Worm (Caenorhabditis elegans): ENCODE measurements around the gene C35B1.9.

DNA sequence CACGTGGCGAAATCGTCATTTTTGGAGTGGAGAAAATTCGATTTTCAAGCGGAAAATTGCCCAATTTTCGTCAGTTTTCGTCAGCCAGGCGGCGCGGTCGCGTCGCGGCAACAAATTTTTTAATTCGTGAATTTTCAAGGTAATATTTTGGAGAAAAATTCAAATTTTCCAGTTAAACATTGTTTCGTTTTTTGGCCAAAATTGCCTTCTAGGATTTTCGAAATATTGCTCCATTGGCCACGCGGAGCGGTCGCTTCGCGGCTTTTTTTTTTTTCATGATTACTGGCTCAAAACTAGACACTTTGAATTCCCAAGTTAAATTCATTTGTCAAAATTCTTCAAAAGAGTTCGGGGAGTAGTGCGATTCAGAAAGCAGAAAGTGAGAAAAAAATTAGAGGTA lies 33.1 kb downstream of the C35B1.9 start:
- TF ChIP-seq ama-1 (optimal IDR thresholded peaks at IDR 0.05), result no peak
- no peak for TF ChIP-seq tra-4 (tag; optimal IDR thresholded peaks at IDR 0.05)
- no peak for TF ChIP-seq hmg-4 (GFP tag; optimal IDR thresholded peaks at IDR 0.05)
- no peak for TF ChIP-seq flt-1 (GFP tag; IDR thresholded peaks at IDR 0.05)
- TF ChIP-seq tbx-11 (GFP tag; IDR thresholded peaks at IDR 0.05), result no peak
- TF ChIP-seq aly-1 (tag; optimal IDR thresholded peaks at IDR 0.05), result no peak
- TF ChIP-seq ceh-13 (GFP tag; optimal IDR thresholded peaks at IDR 0.05), result no peak
- no peak for TF ChIP-seq scrt-1 (GFP tag; IDR thresholded peaks at IDR 0.05)

All from whole organism, early embryonic.